Worm (Caenorhabditis elegans) whole organism, midembryonic: ENCODE measurements around the gene srg-60.

ENCODE experiments used
- T22C8.4 ChIP-seq: fragments of 200-800 bp; sonication (Bioruptor generic); IDR thresholded peaks from 2 replicates; pipeline ENCODE4 v1.3.6; 2022; ENCODE audit warnings: missing genetic modification characterization, missing compliant biosample characterization
- cog-1 ChIP-seq: sonication (generic microtip); optimal IDR thresholded peaks from 2 replicates; lab custom pipeline; 2016; ENCODE audit warnings: missing genetic modification characterization, missing compliant biosample characterization
- flt-1 ChIP-seq: fragments of 200-800 bp; sonication (Bioruptor generic); IDR thresholded peaks from 2 replicates; pipeline ENCODE4 v1.3.6; 2022; ENCODE audit warnings: missing genetic modification characterization, missing compliant biosample characterization
- klf-2 ChIP-seq: fragments of 200-800 bp; sonication (Bioruptor generic); conservative IDR thresholded peaks from 2 replicates; pipeline ENCODE4 v1.3.6; 2022; ENCODE audit warnings: missing genetic modification reagents, missing genetic modification characterization, missing compliant biosample characterization
- med-1 ChIP-seq: sonication (generic microtip); optimal IDR thresholded peaks from 2 replicates; lab custom pipeline; 2017; ENCODE audit warnings: missing genetic modification characterization, mild to moderate bottlenecking, missing compliant biosample characterization, antibody characterized with exemption, missing genetic modification reagents; ENCODE audit not compliant: insufficient read depth
- ref-1 ChIP-seq: fragments of 200-800 bp; sonication (Bioruptor generic); conservative IDR thresholded peaks from 2 replicates; pipeline ENCODE4 v1.3.6; 2022; ENCODE audit warnings: missing genetic modification reagents, missing genetic modification characterization, missing compliant biosample characterization
- tab-1 ChIP-seq: fragments of 200-800 bp; sonication (Bioruptor generic); IDR thresholded peaks from 2 replicates; pipeline ENCODE4 v1.3.6; 2022; ENCODE audit warnings: missing genetic modification characterization, missing compliant biosample characterization
- ztf-23 ChIP-seq: fragments of 200-800 bp; sonication (Bioruptor generic); IDR thresholded peaks from 2 replicates; pipeline ENCODE4 v1.3.6; 2022; ENCODE audit warnings: missing genetic modification reagents, missing genetic modification characterization, missing compliant biosample characterization
- ztf-29 ChIP-seq: fragments of 200-800 bp; sonication (Bioruptor generic); IDR thresholded peaks from 2 replicates; pipeline ENCODE4 v1.3.6; 2022; ENCODE audit warnings: missing genetic modification reagents, missing genetic modification characterization, missing compliant biosample characterization

DNA sequence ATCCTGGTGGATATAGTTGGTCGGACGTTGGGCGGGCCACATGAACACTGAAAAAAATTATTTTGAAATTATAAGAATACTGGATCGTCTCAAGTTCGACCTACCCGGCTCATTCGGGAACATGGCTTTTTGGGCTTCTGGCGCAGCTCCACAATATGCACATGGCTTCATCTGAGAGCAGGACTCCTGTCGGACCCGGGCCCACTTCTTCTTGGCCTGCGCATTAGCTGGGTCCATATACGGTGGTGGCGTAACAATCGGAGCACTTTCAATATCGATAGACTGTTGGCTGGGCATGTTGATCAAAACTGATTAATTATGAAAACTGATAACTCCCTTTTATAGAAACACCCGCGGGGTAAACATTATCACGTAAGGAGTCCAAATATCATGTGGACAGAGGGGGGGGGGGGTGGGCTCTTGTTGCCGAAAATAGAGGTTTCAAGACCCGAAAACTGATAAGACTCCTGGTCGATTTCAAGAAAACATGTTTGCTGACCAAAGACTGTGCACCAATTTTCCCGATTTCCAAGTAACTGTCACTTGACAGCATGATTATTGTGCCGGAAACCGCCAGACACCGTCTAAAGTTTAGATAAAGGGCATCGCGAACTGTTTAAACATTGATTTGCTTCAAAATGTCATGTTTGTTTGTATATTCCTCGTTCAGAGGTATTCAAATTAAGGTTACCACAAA lies 8.5 kb upstream of the srg-60 start, which contains the start of gene dod-3:
- TF ChIP-seq flt-1 (no peak), klf-2 (GFP tag; lab: Robert Waterston, UW) (no peak), ztf-23 (GFP tag; lab: Robert Waterston, UW) (no peak), tab-1 (GFP tag; lab: Robert Waterston, UW) (no peak), ref-1 (GFP tag; lab: Robert Waterston, UW) (no peak), cog-1 (tag; lab: Kevin White, UChicago) (no peak), med-1 (no peak), ztf-29 (GFP tag; lab: Robert Waterston, UW) (no peak), T22C8.4 (GFP tag; lab: Robert Waterston, UW) (no peak)
